Worm (Caenorhabditis elegans): ENCODE results near the gene C14A4.12.

DNA sequence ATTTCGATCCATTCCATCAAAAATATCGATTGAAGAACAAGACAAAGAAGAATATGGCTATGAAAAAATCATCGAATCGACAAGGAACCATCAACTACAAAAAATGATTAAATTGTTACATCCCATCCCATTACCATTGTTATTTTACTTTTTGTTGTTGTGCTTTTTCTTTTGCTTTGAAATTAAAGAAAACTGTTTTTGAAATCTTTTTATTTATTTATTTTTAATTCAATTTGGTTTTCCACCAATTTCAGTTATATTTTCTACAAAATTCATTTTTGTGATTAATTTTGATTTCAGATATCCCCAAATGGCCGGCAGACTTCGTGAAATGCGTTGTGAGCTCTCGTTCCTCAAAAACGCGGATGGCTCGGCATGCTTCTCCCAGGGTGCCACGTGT, 20.4 kb upstream of the C14A4.12 start, which contains the start of gene crn-5:
- TF ChIP-seq nhr-237 (tag; optimal IDR thresholded peaks at IDR 0.05) (no peak), unc-39 (tag; optimal IDR thresholded peaks at IDR 0.05) (no peak), ces-1 (GFP tag; optimal IDR thresholded peaks at IDR 0.05) (no peak), ceh-43 (GFP tag; optimal IDR thresholded peaks at IDR 0.05) (no peak), ztf-11 (tag; optimal IDR thresholded peaks at IDR 0.05) (no peak), lin-32 (GFP tag; optimal IDR thresholded peaks at IDR 0.05) (no peak), mab-5 (tag; optimal IDR thresholded peaks at IDR 0.05) (no peak), lin-13 (tag; optimal IDR thresholded peaks at IDR 0.05) (no peak), nhr-76 (tag; optimal IDR thresholded peaks at IDR 0.05) (no peak), pha-4 (tag; optimal IDR thresholded peaks at IDR 0.05) (no peak), lsy-2 (tag; optimal IDR thresholded peaks at IDR 0.05) (no peak), unc-62 (GFP tag; optimal IDR thresholded peaks at IDR 0.05) (no peak), nhr-28 (tag; optimal IDR thresholded peaks at IDR 0.05) (no peak)
